Worm (Caenorhabditis elegans): ENCODE measurements around the gene M02G9.4.

The M02G9.4 gene

ce11 chrII:10303663-10304115 is 13.4 kb upstream of the M02G9.4 start, which contains the start of gene vha-9:
vha-9 (minus strand) TSS chrII:10303713.
- TF ChIP-seq ttx-3 (tag; optimal IDR thresholded peaks at IDR 0.05) (no peak), K02D7.2 (tag; optimal IDR thresholded peaks at IDR 0.05) (no peak), zip-5 (tag; optimal IDR thresholded peaks at IDR 0.05) (no peak), odd-2 (tag; optimal IDR thresholded peaks at IDR 0.05) (no peak), gmeb-2 (tag; optimal IDR thresholded peaks at IDR 0.05) (peak; percentile 25), unc-3 (GFP tag; conservative IDR thresholded peaks at IDR 0.05) (no peak), unc-3 (tag; optimal IDR thresholded peaks at IDR 0.05) (no peak), hlh-15 (tag; optimal IDR thresholded peaks at IDR 0.05) (no peak), eyg-1 (tag; optimal IDR thresholded peaks at IDR 0.05) (no peak), C38D4.7 (GFP tag; optimal IDR thresholded peaks at IDR 0.05) (no peak), mec-3 (tag; optimal IDR thresholded peaks at IDR 0.05; ENCODE audit: borderline replicate concordance) (no peak), nhr-11 (tag; optimal IDR thresholded peaks at IDR 0.05) (no peak), ceh-34 (tag; optimal IDR thresholded peaks at IDR 0.05) (no peak), unc-86 (tag; optimal IDR thresholded peaks at IDR 0.05) (peak; percentile 2), ahr-1 (tag; optimal IDR thresholded peaks at IDR 0.05) (no peak), madf-2 (tag; optimal IDR thresholded peaks at IDR 0.05) (no peak), elt-4 (tag; optimal IDR thresholded peaks at IDR 0.05) (no peak), ceh-19 (GFP tag; optimal IDR thresholded peaks at IDR 0.05) (no peak), hlh-13 (GFP tag; optimal IDR thresholded peaks at IDR 0.05) (no peak), unc-42 (tag; optimal IDR thresholded peaks at IDR 0.05) (peak; percentile 78), ceh-9 (tag; optimal IDR thresholded peaks at IDR 0.05) (no peak), dve-1 (tag; optimal IDR thresholded peaks at IDR 0.05) (no peak), T23F11.4 (GFP tag; optimal IDR thresholded peaks at IDR 0.05) (no peak), sox-4 (tag; optimal IDR thresholded peaks at IDR 0.05) (no peak), pag-3 (tag; optimal IDR thresholded peaks at IDR 0.05; ENCODE audit: borderline replicate concordance) (no peak), che-1 (tag; optimal IDR thresholded peaks at IDR 0.05) (no peak), ceh-18 (tag; optimal IDR thresholded peaks at IDR 0.05) (no peak), ref-2 (tag; optimal IDR thresholded peaks at IDR 0.05) (no peak), hlh-6 (tag; optimal IDR thresholded peaks at IDR 0.05) (no peak), ceh-48 (tag; optimal IDR thresholded peaks at IDR 0.05) (peak; percentile 31), ceh-14 (tag; optimal IDR thresholded peaks at IDR 0.05) (peak; percentile 51), ceh-45 (GFP tag; IDR thresholded peaks at IDR 0.05) (no peak), F13H6.1 (tag; optimal IDR thresholded peaks at IDR 0.05) (no peak), C08G9.2 (tag; optimal IDR thresholded peaks at IDR 0.05) (no peak), ceh-24 (tag; optimal IDR thresholded peaks at IDR 0.05) (no peak), pax-1 (tag; optimal IDR thresholded peaks at IDR 0.05) (peak; percentile 12), nhr-232 (tag; optimal IDR thresholded peaks at IDR 0.05) (no peak), nfya-1 (tag; optimal IDR thresholded peaks at IDR 0.05) (peak; percentile 51), ets-4 (tag; optimal IDR thresholded peaks at IDR 0.05) (no peak), ceh-30 (tag; optimal IDR thresholded peaks at IDR 0.05) (no peak), fkh-6 (tag; optimal IDR thresholded peaks at IDR 0.05) (no peak), npax-4 (tag; optimal IDR thresholded peaks at IDR 0.05) (no peak), tbx-7 (tag; optimal IDR thresholded peaks at IDR 0.05) (no peak), sox-2 (GFP tag; IDR thresholded peaks at IDR 0.05) (no peak), pha-2 (tag; optimal IDR thresholded peaks at IDR 0.05) (no peak), fax-1 (tag; optimal IDR thresholded peaks at IDR 0.05) (peak; percentile 5), fkh-10 (GFP tag; optimal IDR thresholded peaks at IDR 0.05) (no peak), lin-11 (tag; optimal IDR thresholded peaks at IDR 0.05) (peak; percentile 22), ama-1 (optimal IDR thresholded peaks at IDR 0.05) (no peak), tbx-2 (tag; optimal IDR thresholded peaks at IDR 0.05) (no peak), ceh-31 (tag; optimal IDR thresholded peaks at IDR 0.05) (peak; percentile 51), Y22D7AL.16 (tag; optimal IDR thresholded peaks at IDR 0.05) (no peak), lim-6 (tag; optimal IDR thresholded peaks at IDR 0.05) (no peak), ztf-16 (tag; optimal IDR thresholded peaks at IDR 0.05) (peak; percentile 7), ceh-22 (tag; optimal IDR thresholded peaks at IDR 0.05) (no peak)

Measured in whole organism, late embryonic.